Fruit fly (Drosophila melanogaster) whole organism: ENCODE results near the gene mon2.

Source experiments
- CG8478 ChIP-seq: fragments of >200 bp; optimal IDR thresholded peaks from 2 replicates; lab custom pipeline; 2018; ENCODE audit warnings: inconsistent platforms
- Dll ChIP-seq: fragments of >200 bp; optimal IDR thresholded peaks from 2 replicates; lab custom pipeline; 2017
- EcR ChIP-seq, 2 experiments: fragments of >200 bp; optimal IDR thresholded peaks; 2 replicates each; lab custom pipeline; 2017; ENCODE audit warnings: missing biosample characterization in 2 of 2, missing genetic modification characterization in 2 of 2, missing genetic modification reagents in 2 of 2
- pan ChIP-seq: fragments of >200 bp; optimal IDR thresholded peaks from 2 replicates; lab custom pipeline; 2017
- psq ChIP-seq: fragments of >200 bp; optimal IDR thresholded peaks from 2 replicates; lab custom pipeline; 2017
- usp ChIP-seq: fragments of >200 bp; optimal IDR thresholded peaks from 2 replicates; lab custom pipeline; 2017; ENCODE audit warnings: missing biosample characterization, missing genetic modification characterization, mixed read lengths

dm6 chr2L:8072692-8073091, 51.1 kb downstream of the mon2 start, which contains the start of the genes MED20 and Trf:
- no peak for TF ChIP-seq pan (lab: Kevin White, UChicago)
- TF ChIP-seq usp (GFP tag; lab: Kevin White, UChicago): no peak
- TF ChIP-seq Dll (lab: Kevin White, UChicago): no peak
- no peak for TF ChIP-seq EcR (GFP tag; optimal IDR thresholded peaks at IDR 0.05; lab: Kevin White, UChicago)
- TF ChIP-seq psq (lab: Kevin White, UChicago): no peak
- no peak for TF ChIP-seq CG8478
